Worm (Caenorhabditis elegans) whole organism, L1 larva: ENCODE measurements around the gene R166.2.

Experiments
- ceh-8 ChIP-seq: fragments of 200-800 bp; sonication (Bioruptor generic); optimal IDR thresholded peaks from 2 replicates; lab custom pipeline; 2018; ENCODE audit warnings: mild to moderate bottlenecking, missing genetic modification characterization, moderate library complexity, missing compliant biosample characterization
- lsy-2 ChIP-seq, 2 experiments: fragments of 150-350 bp; optimal IDR thresholded peaks; 2 replicates each; lab custom pipeline; 2014; ENCODE audit warnings: missing biosample characterization in 2 of 2, missing genetic modification characterization in 2 of 2
- nhr-77 ChIP-seq: fragments of 150-350 bp; optimal IDR thresholded peaks from 2 replicates; lab custom pipeline; 2014; ENCODE audit warnings: missing biosample characterization, missing genetic modification characterization
- rnt-1 ChIP-seq: sonication (generic microtip); optimal IDR thresholded peaks from 2 replicates; lab custom pipeline; 2016; ENCODE audit warnings: mild to moderate bottlenecking, missing genetic modification characterization, moderate library complexity, missing compliant biosample characterization
- skn-1 ChIP-seq: fragments of 150-350 bp; optimal IDR thresholded peaks from 2 replicates; lab custom pipeline; 2014; ENCODE audit warnings: missing biosample characterization, missing genetic modification characterization
- sox-4 ChIP-seq: sonication (generic microtip); optimal IDR thresholded peaks from 2 replicates; lab custom pipeline; 2016; ENCODE audit warnings: missing genetic modification characterization, missing compliant biosample characterization
- tlp-1 ChIP-seq: fragments of 150-350 bp; optimal IDR thresholded peaks from 2 replicates; lab custom pipeline; 2014; ENCODE audit warnings: missing biosample characterization, missing genetic modification characterization

- TF ChIP-seq tlp-1 (tag; lab: Kevin White, UChicago) (no peak), ceh-8 (GFP tag; lab: Kevin White, UChicago) (no peak), rnt-1 (tag; lab: Kevin White, UChicago) (peak; percentile 89), nhr-77 (tag; lab: Kevin White, UChicago) (no peak), sox-4 (tag; lab: Kevin White, UChicago) (peak; percentile 70), skn-1 (tag; lab: Kevin White, UChicago) (peak; percentile 45), lsy-2 (tag; optimal IDR thresholded peaks at IDR 0.05; lab: Kevin White, UChicago) (peak; percentile 67 to 68)
Measured at ce11 chrII:10558962-10559415, 21.5 kb upstream of the R166.2 start.
